Fruit fly (Drosophila melanogaster): ENCODE measurements around the gene CG13599.

DNA sequence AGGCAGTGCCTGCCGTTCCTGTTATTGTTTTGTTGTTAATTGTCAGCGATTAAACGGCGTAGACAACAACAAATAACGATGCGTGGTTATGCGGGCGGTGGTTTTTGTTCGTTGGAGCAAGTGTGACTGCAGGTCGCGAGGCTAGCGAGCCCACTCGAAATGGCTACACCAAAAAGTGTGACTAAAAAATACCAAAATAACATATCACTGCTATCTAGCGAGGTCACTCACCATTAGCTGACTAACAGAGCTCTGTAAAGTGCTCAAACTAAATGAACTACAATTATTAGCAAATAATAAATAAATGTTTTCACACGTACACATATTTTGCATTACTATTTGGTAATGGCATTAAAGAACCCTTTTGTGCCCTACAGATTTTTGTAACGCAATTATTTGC, 41.5 kb upstream of the CG13599 start, which contains the start of gene Pli:
- TF ChIP-seq psq (GFP tag; optimal IDR thresholded peaks at IDR 0.05) (no peak), CG9705 (GFP tag; optimal IDR thresholded peaks at IDR 0.05) (peak; percentile 10), h (GFP tag; optimal IDR thresholded peaks at IDR 0.05) (peak; percentile 42), GATAd (GFP tag; optimal IDR thresholded peaks at IDR 0.05) (no peak), usp (GFP tag; optimal IDR thresholded peaks at IDR 0.05) (no peak), Dfd (GFP tag; optimal IDR thresholded peaks at IDR 0.05) (no peak), br (GFP tag; optimal IDR thresholded peaks at IDR 0.05) (no peak), CG32264 (GFP tag; optimal IDR thresholded peaks at IDR 0.05) (no peak), Hr83 (GFP tag; optimal IDR thresholded peaks at IDR 0.05; ENCODE audit: poor library complexity, severe bottlenecking) (peak; percentile 43), Rel (GFP tag; optimal IDR thresholded peaks at IDR 0.05) (no peak), Rel (tag; optimal IDR thresholded peaks at IDR 0.05) (peak; percentile 78), dsf (GFP tag; optimal IDR thresholded peaks at IDR 0.05; ENCODE audit: borderline replicate concordance) (no peak), CrebA (GFP tag; optimal IDR thresholded peaks at IDR 0.05; ENCODE audit: borderline replicate concordance) (no peak), OdsH (GFP tag; optimal IDR thresholded peaks at IDR 0.05) (no peak)
